Fruit fly (Drosophila melanogaster) S2 (cell line): Measurements from ENCODE around the gene Kyat.

ENCODE experiments used
- CG8478 ChIP-seq: fragments of >200 bp; optimal IDR thresholded peaks from 2 replicates; lab custom pipeline; 2018
- CTCF ChIP-seq, 2 experiments: fragments of >200 bp; optimal IDR thresholded peaks; 2 replicates each; lab custom pipeline; 2018

- TF ChIP-seq CTCF (optimal IDR thresholded peaks at IDR 0.05; lab: Kevin White, UChicago) (no peak), CG8478 (no peak)
These were observed 29.6 kb upstream of the Kyat start for dm6 chr3R:11851939-11852338.
